Worm (Caenorhabditis elegans) whole organism, young adult: ENCODE measurements around the gene Y43F8C.5.

Experiments used
- Y67H2A.10 ChIP-seq: fragments of 200-800 bp; sonication (Bioruptor generic); conservative IDR thresholded peaks from 2 replicates; pipeline ENCODE4 v1.3.6; 2022; ENCODE audit warnings: missing genetic modification reagents, missing genetic modification characterization, missing compliant biosample characterization
- attf-3 ChIP-seq: fragments of 200-800 bp; sonication (Bioruptor generic); conservative IDR thresholded peaks from 2 replicates; pipeline ENCODE4 v1.3.6; 2022; ENCODE audit warnings: missing genetic modification reagents, missing genetic modification characterization, missing compliant biosample characterization
- nfya-2 ChIP-seq: fragments of 200-800 bp; sonication (Bioruptor generic); IDR thresholded peaks from 2 replicates; pipeline ENCODE4 v1.3.6; 2022; ENCODE audit warnings: missing genetic modification reagents, missing genetic modification characterization, missing compliant biosample characterization
- ztf-25 ChIP-seq: fragments of 200-800 bp; sonication (Bioruptor generic); IDR thresholded peaks from 2 replicates; pipeline ENCODE4 v1.3.6; 2022; ENCODE audit warnings: missing genetic modification reagents, missing genetic modification characterization, missing compliant biosample characterization

- TF ChIP-seq ztf-25 (GFP tag; lab: Robert Waterston, UW) (no peak), Y67H2A.10 (GFP tag; lab: Robert Waterston, UW) (no peak), attf-3 (GFP tag; lab: Robert Waterston, UW) (no peak), nfya-2 (GFP tag; lab: Robert Waterston, UW) (no peak)
These were observed 50.2 kb downstream of the Y43F8C.5 start for ce11 chrV:19582256-19582655.
